ENCODE assay signal across 1 fruit fly cellular context in the genomic region with DNA sequence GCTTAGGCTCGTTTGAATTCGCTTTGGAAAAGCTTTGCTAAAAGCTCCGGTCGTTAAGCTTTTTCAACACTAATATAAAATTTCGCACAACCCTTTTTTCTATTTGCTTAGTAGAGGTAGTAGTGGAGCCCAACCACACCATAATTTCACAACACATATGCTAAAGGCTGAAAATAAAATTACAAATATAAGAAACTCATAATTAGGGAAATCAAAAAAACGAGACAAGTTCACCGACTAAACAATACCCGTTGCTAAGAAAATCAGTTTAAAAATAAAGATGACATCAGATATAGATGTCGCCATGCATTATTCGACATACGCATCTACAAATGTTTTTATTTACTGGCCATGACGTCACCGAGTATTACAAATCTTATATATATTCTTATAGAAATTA.
TF ChIP-seq lines count a peak whose summit lies in the region.

No protein-coding gene starts in this region.

TF ChIP-seq in whole organism, embryonic, 481 proteins besides CTCF, POLR2A, EP300 and RAD21 (continued from another document):
- TF ChIP-seq BtbVII (GFP tag; optimal IDR thresholded peaks at IDR 0.05; lab: Kevin White, UChicago) (peak; percentile 2), Hmr (GFP tag; optimal IDR thresholded peaks at IDR 0.05; lab: Kevin White, UChicago) (peak; percentile 45), gem (tag; optimal IDR thresholded peaks at IDR 0.05; lab: Kevin White, UChicago) (peak; percentile 11), CG15514 (GFP tag; optimal IDR thresholded peaks at IDR 0.05; lab: Kevin White, UChicago) (no peak), fd64A (GFP tag; optimal IDR thresholded peaks at IDR 0.05; lab: Kevin White, UChicago) (no peak), Kr (GFP tag; optimal IDR thresholded peaks at IDR 0.05; lab: Kevin White, UChicago) (peak; percentile 2), Ets65A (GFP tag; lab: Kevin White, UChicago) (no peak), CoRest (tag; optimal IDR thresholded peaks at IDR 0.05; lab: Kevin White, UChicago) (peak; percentile 32), CG2199 (GFP tag; IDR thresholded peaks at IDR 0.05; lab: Robert Waterston, UW) (peak; percentile 86; the same call in 2 of the 3 replicates), CG1792 (GFP tag; optimal IDR thresholded peaks at IDR 0.05; lab: Kevin White, UChicago) (no peak), sug (tag; optimal IDR thresholded peaks at IDR 0.05; lab: Kevin White, UChicago) (peak; percentile 44), kay (GFP tag; optimal IDR thresholded peaks at IDR 0.05; lab: Kevin White, UChicago) (peak; percentile 43), Bgb (GFP tag; IDR thresholded peaks at IDR 0.05; lab: Robert Waterston, UW; ENCODE audit: partially characterized antibody) (peak; percentile 47), CG17361 (GFP tag; IDR thresholded peaks at IDR 0.05; lab: Robert Waterston, UW) (peak; percentile 35; the same call in 1 of the 3 replicates), CG10979 (tag; optimal IDR thresholded peaks at IDR 0.05; lab: Kevin White, UChicago) (peak; percentile 26), Atf3 (GFP tag; optimal IDR thresholded peaks at IDR 0.05; lab: Kevin White, UChicago) (peak; percentile 69), CG16813 (GFP tag; IDR thresholded peaks at IDR 0.05; lab: Robert Waterston, UW; ENCODE audit: partially characterized antibody) (0 out of 3 replicates have a peak, but pooled peaks have one; percentile 37), Fer1 (GFP tag; optimal IDR thresholded peaks at IDR 0.05; lab: Kevin White, UChicago) (peak; percentile 33), klu (GFP tag; IDR thresholded peaks at IDR 0.05; lab: Robert Waterston, UW) (no peak), HmgZ (tag; optimal IDR thresholded peaks at IDR 0.05; lab: Kevin White, UChicago) (peak; percentile 8), CG2120 (GFP tag; optimal IDR thresholded peaks at IDR 0.05; lab: Kevin White, UChicago) (peak; percentile 5), Hsf (GFP tag; optimal IDR thresholded peaks at IDR 0.05; lab: Kevin White, UChicago) (no peak), Nf-YC (tag; optimal IDR thresholded peaks at IDR 0.05; lab: Kevin White, UChicago) (peak; percentile 49), CG7839 (tag; optimal IDR thresholded peaks at IDR 0.05; lab: Kevin White, UChicago) (no peak), Lhr (GFP tag; optimal IDR thresholded peaks at IDR 0.05; lab: Kevin White, UChicago) (peak; percentile 62), Poxn (GFP tag; IDR thresholded peaks at IDR 0.05; lab: Robert Waterston, UW) (no peak), CG30403 (GFP tag; optimal IDR thresholded peaks at IDR 0.05; lab: Kevin White, UChicago) (no peak), Dip2 (GFP tag; IDR thresholded peaks at IDR 0.05; lab: Robert Waterston, UW) (peak; percentile 95), CG34376 (GFP tag; optimal IDR thresholded peaks at IDR 0.05; lab: Kevin White, UChicago) (peak; percentile 3), amos (GFP tag; IDR thresholded peaks at IDR 0.05; lab: Robert Waterston, UW; ENCODE audit: partially characterized antibody) (peak; percentile 47), B-H2 (GFP tag; optimal IDR thresholded peaks at IDR 0.05; lab: Kevin White, UChicago) (peak; percentile 33), ato (GFP tag; IDR thresholded peaks at IDR 0.05; lab: Robert Waterston, UW; ENCODE audit: partially characterized antibody) (no peak), Dp (GFP tag; optimal IDR thresholded peaks at IDR 0.05; lab: Kevin White, UChicago) (peak; percentile 15), Med (GFP tag; lab: Kevin White, UChicago) (peak; percentile 60), D19A (tag; optimal IDR thresholded peaks at IDR 0.05; lab: Kevin White, UChicago) (peak; percentile 71)
